Worm (Caenorhabditis elegans) whole organism, young adult: ENCODE results near the gene Y17G7B.17.
A peak's percentile ranks its signal among the peaks of the same experiment; 100 is the strongest.

Experiments used
- B0035.1 ChIP-seq: sonication (generic microtip); optimal IDR thresholded peaks from 2 replicates; lab custom pipeline; 2016; ENCODE audit warnings: missing genetic modification characterization, mild to moderate bottlenecking, missing compliant biosample characterization, missing genotype, missing genetic modification reagents
- F37B4.10 ChIP-seq: fragments of 200-800 bp; sonication (Bioruptor generic); IDR thresholded peaks from 2 replicates; pipeline ENCODE4 v1.3.6; 2022; ENCODE audit warnings: missing genetic modification characterization, missing compliant biosample characterization
- F49E8.2 ChIP-seq: sonication (generic microtip); optimal IDR thresholded peaks from 3 replicates; lab custom pipeline; 2017; ENCODE audit warnings: missing genetic modification characterization, mild to moderate bottlenecking, missing compliant biosample characterization, antibody characterized with exemption, moderate library complexity; ENCODE audit not compliant: insufficient read depth
- K12H6.12 ChIP-seq: fragments of 200-800 bp; sonication (Bioruptor generic); optimal IDR thresholded peaks from 2 replicates; lab custom pipeline; 2018; ENCODE audit warnings: mild to moderate bottlenecking, missing genetic modification characterization, missing compliant biosample characterization
- T07F8.4 ChIP-seq: sonication (generic microtip); optimal IDR thresholded peaks from 2 replicates; lab custom pipeline; 2016; ENCODE audit warnings: mild to moderate bottlenecking, missing genetic modification characterization, moderate library complexity, missing compliant biosample characterization
- Y53G8AR.9 ChIP-seq: fragments of 200-800 bp; sonication (Bioruptor generic); conservative IDR thresholded peaks from 2 replicates; pipeline ENCODE4 v1.3.6; 2022; ENCODE audit warnings: missing genetic modification reagents, missing genetic modification characterization, missing compliant biosample characterization
- akir-1 ChIP-seq: fragments of 200-800 bp; sonication (Bioruptor generic); optimal IDR thresholded peaks from 2 replicates; lab custom pipeline; 2018; ENCODE audit warnings: mild to moderate bottlenecking, missing genetic modification characterization, moderate library complexity, missing compliant biosample characterization
- cebp-1 ChIP-seq, 2 experiments: fragments of 200-800 bp in 1 of 2; sonication (Bioruptor generic) in 1 of 2; sonication (generic microtip) in 1 of 2; IDR thresholded peaks in 1 of 2; optimal IDR thresholded peaks in 1 of 2; 2 replicates each; pipeline versions ENCODE4 v1.3.6 to Lab custom; 2017 to 2022; ENCODE audit warnings: missing compliant biosample characterization in 2 of 2, missing genetic modification characterization in 2 of 2, mild to moderate bottlenecking in 1 of 2, missing genetic modification reagents in 1 of 2, moderate library complexity in 1 of 2
- ceh-40 ChIP-seq: fragments of 200-800 bp; sonication (Bioruptor generic); IDR thresholded peaks from 2 replicates; pipeline ENCODE4 v1.3.6; 2022; ENCODE audit warnings: missing genetic modification characterization, missing compliant biosample characterization
- egrh-3 ChIP-seq: fragments of 200-800 bp; sonication (Bioruptor generic); IDR thresholded peaks from 2 replicates; pipeline ENCODE4 v1.3.6; 2022; ENCODE audit warnings: missing genetic modification reagents, missing genetic modification characterization, missing compliant biosample characterization
- hlh-26 ChIP-seq: fragments of 200-800 bp; sonication (Bioruptor generic); conservative IDR thresholded peaks from 2 replicates; pipeline ENCODE4 v1.3.6; 2022; ENCODE audit warnings: missing genetic modification reagents, missing genetic modification characterization, missing compliant biosample characterization
- lag-1 ChIP-seq: fragments of 200-800 bp; sonication (Bioruptor generic); IDR thresholded peaks from 2 replicates; pipeline ENCODE4 v1.3.6; 2022; ENCODE audit warnings: missing genetic modification reagents, missing genetic modification characterization, missing compliant biosample characterization
- let-526 ChIP-seq: fragments of 200-800 bp; sonication (Bioruptor generic); IDR thresholded peaks from 2 replicates; pipeline ENCODE4 v1.3.6; 2022; ENCODE audit warnings: missing genetic modification reagents, missing genetic modification characterization, missing compliant biosample characterization
- lin-26 ChIP-seq: fragments of 200-800 bp; sonication (Bioruptor generic); IDR thresholded peaks from 2 replicates; pipeline ENCODE4 v1.3.6; 2022; ENCODE audit warnings: missing genetic modification reagents, missing genetic modification characterization, missing compliant biosample characterization
- lin-40 ChIP-seq: sonication (generic microtip); optimal IDR thresholded peaks from 2 replicates; lab custom pipeline; 2016; ENCODE audit warnings: missing genetic modification characterization, mild to moderate bottlenecking, missing compliant biosample characterization, missing genotype, missing genetic modification reagents
- madf-6 ChIP-seq: fragments of 200-800 bp; sonication (Bioruptor generic); IDR thresholded peaks from 2 replicates; pipeline ENCODE4 v1.3.6; 2022; ENCODE audit warnings: missing genetic modification reagents, missing genetic modification characterization, missing compliant biosample characterization
- nhr-179 ChIP-seq: sonication (generic microtip); optimal IDR thresholded peaks from 2 replicates; lab custom pipeline; 2016; ENCODE audit warnings: mild to moderate bottlenecking, missing genetic modification characterization, missing compliant biosample characterization
- nhr-80 ChIP-seq: sonication (generic microtip); optimal IDR thresholded peaks from 2 replicates; lab custom pipeline; 2016; ENCODE audit warnings: missing genetic modification characterization, missing compliant biosample characterization
- snpc-4 ChIP-seq, 5 experiments: fragments of 150-350 bp in 1 of 5; sonication (generic microtip) in 4 of 5; optimal IDR thresholded peaks; 2 replicates each; lab custom pipeline; 2014 to 2018; ENCODE audit warnings: missing genetic modification characterization in 5 of 5, missing biosample characterization in 3 of 5, antibody characterized with exemption in 2 of 5, mild to moderate bottlenecking in 2 of 5, missing compliant biosample characterization in 2 of 5, missing genotype in 2 of 5, moderate library complexity in 2 of 5, missing genetic modification reagents in 1 of 5
- somi-1 ChIP-seq: fragments of 200-800 bp; sonication (Bioruptor generic); optimal IDR thresholded peaks from 2 replicates; lab custom pipeline; 2018; ENCODE audit warnings: mild to moderate bottlenecking, missing genetic modification characterization, missing compliant biosample characterization
- unc-130 ChIP-seq: sonication (generic microtip); optimal IDR thresholded peaks from 2 replicates; lab custom pipeline; 2016; ENCODE audit warnings: missing genetic modification reagents, missing genetic modification characterization, missing compliant biosample characterization
- zim-3 ChIP-seq: sonication (generic microtip); optimal IDR thresholded peaks from 2 replicates; lab custom pipeline; 2017; ENCODE audit warnings: mild to moderate bottlenecking, missing genetic modification characterization, moderate library complexity, missing compliant biosample characterization
- ztf-25 ChIP-seq: fragments of 200-800 bp; sonication (Bioruptor generic); IDR thresholded peaks from 2 replicates; pipeline ENCODE4 v1.3.6; 2022; ENCODE audit warnings: missing genetic modification reagents, missing genetic modification characterization, missing compliant biosample characterization
- ztf-26 ChIP-seq: sonication (generic microtip); optimal IDR thresholded peaks from 2 replicates; lab custom pipeline; 2017; ENCODE audit warnings: missing genetic modification characterization, missing compliant biosample characterization

Y17G7B.17 gene

ce11 chrII:12050607-12051006, 49.2 kb downstream of the Y17G7B.17 start:
- TF ChIP-seq lin-40: peak; percentile 27
- no peak for TF ChIP-seq F49E8.2
- TF ChIP-seq ztf-26: peak; percentile 70
- no peak for TF ChIP-seq K12H6.12 (tag; lab: Kevin White, UChicago)
- TF ChIP-seq lin-26 (GFP tag; lab: Robert Waterston, UW): peak; percentile 56; the same call in 1 of the 2 replicates
- TF ChIP-seq somi-1 (GFP tag; lab: Kevin White, UChicago): peak; percentile 63
- TF ChIP-seq nhr-80 (tag; lab: Kevin White, UChicago): peak; percentile 9
- TF ChIP-seq B0035.1 (tag; lab: Kevin White, UChicago): no peak
- peak; percentile 54 for TF ChIP-seq cebp-1 (GFP tag; IDR thresholded peaks at IDR 0.05; lab: Robert Waterston, UW)
- peak; percentile 63 for TF ChIP-seq cebp-1 (tag; optimal IDR thresholded peaks at IDR 0.05; lab: Kevin White, UChicago)

DNA sequence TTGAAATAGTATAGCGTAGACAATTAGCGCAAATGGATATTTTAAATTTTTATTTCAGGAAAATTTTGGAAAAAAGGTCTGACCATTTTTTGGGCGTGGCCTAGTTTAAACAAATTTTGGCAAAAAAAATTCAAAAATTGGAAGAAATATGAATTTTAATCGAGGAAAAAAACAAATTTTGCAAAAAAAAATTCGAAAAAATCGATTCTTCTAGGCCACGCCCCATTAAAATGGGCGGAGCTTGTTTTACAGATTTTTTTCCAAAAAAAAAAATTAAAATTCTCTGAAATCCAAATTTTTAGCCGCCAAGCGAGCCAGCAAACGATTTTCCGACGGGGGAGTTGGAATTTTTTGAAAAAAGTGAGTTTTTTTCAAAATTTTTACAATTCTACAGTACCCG, 50.5 kb downstream of the Y17G7B.17 start, which contains the start of gene nadk-2:
TSS of gene nadk-2 (plus strand) at position 301 of the 400 bp plus-strand sequence.
- TF ChIP-seq ceh-40 (GFP tag; lab: Robert Waterston, UW) (no peak), lag-1 (GFP tag; lab: Robert Waterston, UW) (no peak), egrh-3 (GFP tag; lab: Robert Waterston, UW) (no peak), hlh-26 (no peak), unc-130 (GFP tag; lab: Kevin White, UChicago) (no peak), madf-6 (GFP tag; lab: Robert Waterston, UW) (no peak), Y53G8AR.9 (GFP tag; lab: Robert Waterston, UW) (no peak), F37B4.10 (GFP tag; lab: Robert Waterston, UW) (no peak), akir-1 (GFP tag; lab: Kevin White, UChicago) (no peak), zim-3 (tag; lab: Kevin White, UChicago) (no peak), T07F8.4 (tag; lab: Kevin White, UChicago) (no peak), B0035.1 (tag; lab: Kevin White, UChicago) (no peak), snpc-4 (GFP tag; optimal IDR thresholded peaks at IDR 0.05; lab: Kevin White, UChicago) (no peak), snpc-4 (tag; optimal IDR thresholded peaks at IDR 0.05; lab: Kevin White, UChicago) (no peak), ztf-25 (GFP tag; lab: Robert Waterston, UW) (no peak), let-526 (no peak), nhr-179 (no peak)
